Fruit fly (Drosophila melanogaster): ENCODE data around the gene CG1638.

CG1638 gene

DNA sequence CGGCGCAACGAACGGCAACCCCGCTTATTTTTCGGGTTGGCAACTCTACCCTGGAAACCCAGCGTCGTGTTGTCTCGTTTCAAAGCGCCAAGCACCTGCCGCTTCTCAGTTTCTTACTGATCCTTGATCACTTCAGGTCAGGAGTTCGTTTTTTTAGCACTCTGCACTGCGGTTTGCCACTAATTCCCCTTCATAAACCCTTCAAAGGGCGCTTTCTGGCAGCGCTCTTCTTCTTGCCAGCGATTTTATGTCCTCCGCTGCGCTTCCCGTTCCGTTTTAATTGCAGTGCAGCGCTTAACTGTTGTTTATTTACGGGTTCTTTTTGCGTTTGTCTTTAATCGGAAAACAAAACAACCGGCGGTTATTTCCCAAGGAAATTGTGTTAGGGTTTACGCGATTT is 10.3 kb upstream of the CG1638 start:
- TF ChIP-seq CG8159 (tag; optimal IDR thresholded peaks at IDR 0.05) (no peak), CG9948 (tag; optimal IDR thresholded peaks at IDR 0.05) (no peak), rn (GFP tag; IDR thresholded peaks at IDR 0.05) (no peak), Ets98B (GFP tag; IDR thresholded peaks at IDR 0.05) (no peak), Pif1B (GFP tag; optimal IDR thresholded peaks at IDR 0.05) (no peak), D1 (tag; optimal IDR thresholded peaks at IDR 0.05) (no peak), CG32121 (GFP tag; IDR thresholded peaks at IDR 0.05) (no peak), gl (tag; optimal IDR thresholded peaks at IDR 0.05) (no peak), CG17806 (tag; optimal IDR thresholded peaks at IDR 0.05) (no peak), CG12605 (GFP tag; IDR thresholded peaks at IDR 0.05) (no peak), Snoo (tag; optimal IDR thresholded peaks at IDR 0.05) (no peak), CG14655 (GFP tag; optimal IDR thresholded peaks at IDR 0.05) (no peak), CG8301 (tag; optimal IDR thresholded peaks at IDR 0.05) (no peak), CG15710 (tag; optimal IDR thresholded peaks at IDR 0.05) (no peak), CG10348 (GFP tag; IDR thresholded peaks at IDR 0.05) (no peak)

DNA sequence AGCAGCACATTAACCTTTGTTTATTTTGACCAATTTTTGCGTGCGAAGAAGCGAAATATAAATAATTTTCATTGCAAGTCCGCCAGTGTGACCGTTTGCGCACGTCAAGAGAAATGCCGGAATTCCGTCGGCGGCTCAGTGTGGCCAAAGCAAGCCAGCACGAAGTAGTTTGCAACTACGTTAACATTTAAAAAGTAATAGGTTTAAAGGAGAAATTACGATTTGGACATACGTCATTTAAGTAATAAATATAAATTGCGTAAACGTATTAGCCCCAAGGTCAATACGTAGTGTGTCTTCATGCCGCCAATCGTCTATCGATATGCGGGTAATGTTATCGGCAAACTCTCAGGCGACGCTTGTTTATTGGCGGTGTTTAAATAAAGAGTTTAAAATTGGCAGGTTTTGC is 9.8 kb upstream of the CG1638 start, which contains the start of the genes pygo and rod:
Gene pygo, minus strand, starts transcription at position 114 of the 409 bp plus-strand sequence.
Gene rod, plus strand, starts transcription at position 366 of the 409 bp plus-strand sequence.
- TF ChIP-seq CG8159 (tag; optimal IDR thresholded peaks at IDR 0.05) (peak; percentile 26), fd96Ca (GFP tag; IDR thresholded peaks at IDR 0.05) (no peak)

DNA sequence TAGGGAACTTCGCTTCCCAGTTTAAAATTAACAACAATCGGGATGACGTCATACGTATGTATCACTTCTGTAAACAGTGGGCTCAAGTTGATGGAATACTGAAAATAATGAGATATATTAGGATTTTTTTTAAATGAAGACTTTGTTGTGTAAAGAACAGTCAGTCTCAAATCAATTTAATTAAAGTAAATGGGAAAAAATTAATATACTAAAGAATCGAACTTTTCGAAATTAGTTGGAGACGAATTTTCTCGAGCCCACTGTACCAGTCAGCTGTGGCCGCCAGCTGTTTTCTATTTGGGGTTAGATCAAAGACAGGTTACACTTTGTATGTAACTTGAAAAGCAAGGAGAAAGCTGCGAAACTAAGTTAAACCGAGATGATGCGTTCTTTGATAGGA is 2.0 kb upstream of the CG1638 start, which contains the start of gene CG1635:
Gene CG1635, plus strand, starts transcription at position 300 of the 400 bp plus-strand sequence.
- TF ChIP-seq gl (tag; optimal IDR thresholded peaks at IDR 0.05) (peak; percentile 92), CG8159 (tag; optimal IDR thresholded peaks at IDR 0.05) (peak; percentile 97), CG17806 (tag; optimal IDR thresholded peaks at IDR 0.05) (peak; percentile 98), rn (GFP tag; IDR thresholded peaks at IDR 0.05) (peak; percentile 98), Ets98B (GFP tag; IDR thresholded peaks at IDR 0.05) (peak; percentile 100), CG4496 (GFP tag; IDR thresholded peaks at IDR 0.05) (peak; percentile 100), CG10348 (GFP tag; IDR thresholded peaks at IDR 0.05) (peak; percentile 97), CG34367 (tag; optimal IDR thresholded peaks at IDR 0.05) (peak; percentile 97), Pif1A (GFP tag; optimal IDR thresholded peaks at IDR 0.05) (no peak), fd96Ca (GFP tag; IDR thresholded peaks at IDR 0.05) (peak; percentile 98), EcR (GFP tag; optimal IDR thresholded peaks at IDR 0.05) (peak; percentile 49), Snoo (tag; optimal IDR thresholded peaks at IDR 0.05) (peak; percentile 98), D1 (tag; optimal IDR thresholded peaks at IDR 0.05) (no peak), CG12605 (GFP tag; IDR thresholded peaks at IDR 0.05) (peak; percentile 100), CG32121 (GFP tag; IDR thresholded peaks at IDR 0.05) (peak; percentile 100), CG14655 (GFP tag; optimal IDR thresholded peaks at IDR 0.05) (peak; percentile 99), CG15710 (tag; optimal IDR thresholded peaks at IDR 0.05) (peak; percentile 98), Pif1B (GFP tag; optimal IDR thresholded peaks at IDR 0.05) (peak; percentile 97), CG13204 (GFP tag; optimal IDR thresholded peaks at IDR 0.05) (no peak), CG8301 (tag; optimal IDR thresholded peaks at IDR 0.05) (peak; percentile 100), CG9948 (tag; optimal IDR thresholded peaks at IDR 0.05) (peak; percentile 97)

DNA sequence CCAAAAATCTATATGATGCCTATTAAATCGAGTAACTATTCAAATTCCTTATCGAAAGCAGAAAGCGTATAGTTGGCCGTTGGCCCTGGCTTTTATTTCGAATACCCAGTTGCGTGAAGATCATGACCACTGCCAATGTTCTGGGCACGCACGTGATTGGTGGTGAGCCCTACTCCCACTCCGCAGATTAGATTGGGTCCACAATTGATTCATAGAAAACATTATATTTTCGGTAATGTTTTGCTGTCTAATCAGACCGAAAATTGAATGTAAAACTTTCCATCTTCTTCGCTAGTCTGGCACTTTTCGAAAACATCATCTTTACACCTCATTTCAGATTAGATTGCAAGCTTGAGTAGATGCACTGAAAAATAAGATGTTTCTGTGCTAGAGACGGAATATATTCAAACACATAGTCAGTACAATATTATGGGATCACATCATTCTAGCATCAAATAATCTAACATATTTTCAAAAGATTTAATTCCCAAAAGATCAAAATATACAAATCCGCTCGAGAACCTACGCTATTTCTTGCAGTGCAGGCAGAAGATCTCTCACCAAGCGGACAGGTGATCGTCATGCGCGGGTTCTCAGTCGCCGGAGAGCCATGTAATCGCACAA is 2.0 kb downstream of the CG1638 start, which contains the start of gene CG1774:
Gene CG1774, plus strand, starts transcription at position 548 of the 624 bp plus-strand sequence.
- TF ChIP-seq CG12605 (GFP tag; IDR thresholded peaks at IDR 0.05) (peak; percentile 51), Pif1B (GFP tag; optimal IDR thresholded peaks at IDR 0.05) (no peak), Pif1A (GFP tag; optimal IDR thresholded peaks at IDR 0.05) (no peak), CG8159 (tag; optimal IDR thresholded peaks at IDR 0.05) (no peak), Snoo (tag; optimal IDR thresholded peaks at IDR 0.05) (peak; percentile 37), CG4496 (GFP tag; IDR thresholded peaks at IDR 0.05) (peak; percentile 82), Ets98B (GFP tag; IDR thresholded peaks at IDR 0.05) (peak; percentile 75), CG13204 (GFP tag; optimal IDR thresholded peaks at IDR 0.05) (no peak), rn (GFP tag; IDR thresholded peaks at IDR 0.05) (peak; percentile 25; the same call in 1 of the 2 replicates), CG32121 (GFP tag; IDR thresholded peaks at IDR 0.05) (peak; percentile 61; the same call in 1 of the 2 replicates), D1 (tag; optimal IDR thresholded peaks at IDR 0.05) (no peak), CG15710 (tag; optimal IDR thresholded peaks at IDR 0.05) (peak; percentile 11), CG17806 (tag; optimal IDR thresholded peaks at IDR 0.05) (peak; percentile 10), fd96Ca (GFP tag; IDR thresholded peaks at IDR 0.05) (peak; percentile 54; the same call in 2 of the 3 replicates), gl (tag; optimal IDR thresholded peaks at IDR 0.05) (no peak)

DNA sequence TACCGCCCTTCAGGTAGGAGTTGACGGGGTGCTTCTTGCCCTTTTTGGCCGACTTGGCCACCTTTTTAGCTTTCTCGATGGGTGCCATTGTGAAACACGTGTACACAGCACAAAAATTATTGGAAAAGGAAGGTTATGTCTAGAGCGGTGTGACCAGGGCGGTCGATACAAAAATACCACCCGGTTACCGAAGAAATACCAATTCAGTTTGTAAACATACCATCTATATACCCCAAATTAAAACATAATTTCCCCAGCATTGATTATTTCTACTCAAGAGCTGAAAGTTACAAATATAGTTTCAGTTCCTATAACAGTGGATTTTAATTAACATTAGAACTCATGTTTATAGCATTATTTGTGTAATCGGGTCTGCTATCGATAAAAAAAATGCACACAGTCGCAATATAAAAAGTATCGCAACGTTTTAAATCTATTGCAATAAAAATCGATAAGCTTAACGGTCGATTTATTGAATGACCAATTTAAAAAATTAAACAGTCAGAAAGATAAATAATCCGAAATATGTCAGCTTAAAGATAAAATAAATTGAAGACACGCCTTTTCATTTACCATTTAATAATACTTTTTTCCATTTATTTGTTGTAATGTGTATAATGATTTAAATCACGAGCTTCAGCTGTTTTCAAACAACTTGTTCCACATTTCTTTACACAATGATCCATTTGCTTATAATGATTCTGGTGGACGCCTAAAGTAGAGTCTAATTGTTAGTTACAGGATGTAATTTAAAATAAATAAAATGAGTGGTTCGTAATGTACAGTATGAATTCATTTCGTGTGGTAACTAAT is 5.9 kb downstream of the CG1638 start, which contains the start of gene RpL6:
Gene RpL6, minus strand, starts transcription at position 134 of the 813 bp plus-strand sequence.
- TF ChIP-seq CG8159 (tag; optimal IDR thresholded peaks at IDR 0.05) (no peak), Pif1B (GFP tag; optimal IDR thresholded peaks at IDR 0.05) (no peak), CG10348 (GFP tag; IDR thresholded peaks at IDR 0.05) (no peak), CG12605 (GFP tag; IDR thresholded peaks at IDR 0.05) (no peak), CG17806 (tag; optimal IDR thresholded peaks at IDR 0.05) (no peak)
